Fruit fly (Drosophila melanogaster) whole organism, embryonic: Measurements from ENCODE around the gene orb.

Experiments
- Abd-B ChIP-seq: fragments of 200-800 bp; sonication (Bioruptor generic); optimal IDR thresholded peaks from 2 replicates; lab custom pipeline; 2018; ENCODE audit warnings: missing biosample characterization, mild to moderate bottlenecking, missing genetic modification characterization, moderate library complexity
- C15 ChIP-seq: fragments of 200-800 bp; sonication (Bioruptor generic); IDR thresholded peaks from 3 replicates; pipeline ENCODE4 v1.3.6; 2022; ENCODE audit warnings: missing biosample characterization, missing genetic modification characterization
- CG14710 ChIP-seq: fragments of 200-800 bp; sonication (Bioruptor generic); optimal IDR thresholded peaks from 3 replicates; lab custom pipeline; 2019; ENCODE audit warnings: missing biosample characterization, mild to moderate bottlenecking, missing genetic modification characterization, moderate library complexity
- CG16815 ChIP-seq: fragments of 200-800 bp; sonication (Bioruptor generic); optimal IDR thresholded peaks from 3 replicates; lab custom pipeline; 2017; ENCODE audit warnings: missing biosample characterization, mild to moderate bottlenecking, missing genetic modification characterization
- CG17802 ChIP-seq: fragments of 200-800 bp; sonication (Bioruptor generic); optimal IDR thresholded peaks from 2 replicates; lab custom pipeline; 2018; ENCODE audit warnings: missing biosample characterization, mild to moderate bottlenecking, missing genetic modification characterization, moderate library complexity
- CG2712 ChIP-seq: fragments of 200-800 bp; optimal IDR thresholded peaks from 3 replicates; lab custom pipeline; 2019; ENCODE audit warnings: missing biosample characterization, mild to moderate bottlenecking, missing genetic modification characterization, moderate library complexity
- CG3065 ChIP-seq: fragments of 200-800 bp; sonication (Bioruptor generic); optimal IDR thresholded peaks from 2 replicates; lab custom pipeline; 2016; ENCODE audit warnings: missing biosample characterization, missing genetic modification characterization
- CG31388 ChIP-seq: fragments of 200-800 bp; sonication (Bioruptor generic); optimal IDR thresholded peaks from 2 replicates; lab custom pipeline; 2016; ENCODE audit warnings: missing biosample characterization, missing genetic modification characterization
- CG32772 ChIP-seq: fragments of 200-800 bp; sonication (Bioruptor generic); IDR thresholded peaks from 2 replicates; pipeline ENCODE4 v1.3.6; 2022; ENCODE audit warnings: missing biosample characterization, missing genetic modification characterization
- CG4360 ChIP-seq: fragments of 200-800 bp; sonication (Bioruptor generic); IDR thresholded peaks from 2 replicates; pipeline ENCODE4 v1.3.6; 2022; ENCODE audit warnings: missing biosample characterization, missing genetic modification characterization
- CG7963 ChIP-seq: fragments of 200-800 bp; sonication (Bioruptor generic); IDR thresholded peaks from 3 replicates; pipeline ENCODE4 v1.3.6; 2022; ENCODE audit warnings: missing biosample characterization, missing genetic modification characterization; ENCODE audit not compliant: partially characterized antibody
- CG8388 ChIP-seq: fragments of 200-800 bp; sonication (Bioruptor generic); optimal IDR thresholded peaks from 2 replicates; lab custom pipeline; 2019; ENCODE audit warnings: missing biosample characterization, mild to moderate bottlenecking, missing genetic modification characterization, moderate library complexity
- CG8765 ChIP-seq: fragments of 200-800 bp; sonication (Bioruptor generic); IDR thresholded peaks from 2 replicates; pipeline ENCODE4 v1.3.6; 2022; ENCODE audit warnings: missing biosample characterization, missing genetic modification characterization
- CG9932 ChIP-seq: fragments of 200-800 bp; sonication (Bioruptor generic); IDR thresholded peaks from 2 replicates; pipeline ENCODE4 v1.3.6; 2022; ENCODE audit warnings: missing biosample characterization, missing genetic modification characterization
- E2f1 ChIP-seq: fragments of 200-800 bp; sonication (Bioruptor generic); IDR thresholded peaks from 2 replicates; pipeline ENCODE4 v1.3.6; 2022; ENCODE audit warnings: missing biosample characterization, missing genetic modification characterization
- Elba2 ChIP-seq: fragments of 200-800 bp; sonication (Bioruptor generic); optimal IDR thresholded peaks from 3 replicates; lab custom pipeline; 2016; ENCODE audit warnings: missing biosample characterization, missing genetic modification characterization
- GATAe ChIP-seq: fragments of 200-800 bp; sonication (Bioruptor generic); conservative IDR thresholded peaks from 2 replicates; pipeline ENCODE4 v1.3.6; 2022; ENCODE audit warnings: missing biosample characterization, missing genetic modification characterization
- Gsc ChIP-seq: fragments of 200-800 bp; sonication (Bioruptor generic); IDR thresholded peaks from 2 replicates; pipeline ENCODE4 v1.3.6; 2022; ENCODE audit warnings: missing biosample characterization, missing genetic modification characterization
- Hey ChIP-seq: fragments of 200-800 bp; sonication (Bioruptor generic); optimal IDR thresholded peaks from 3 replicates; lab custom pipeline; 2018; ENCODE audit warnings: missing biosample characterization, mild to moderate bottlenecking, missing genetic modification characterization
- MTF-1 ChIP-seq: fragments of 200-800 bp; sonication (Bioruptor generic); optimal IDR thresholded peaks from 2 replicates; lab custom pipeline; 2018; ENCODE audit warnings: missing biosample characterization, mild to moderate bottlenecking, missing genetic modification characterization, borderline replicate concordance
- Mrtf ChIP-seq: fragments of 200-800 bp; sonication (Bioruptor generic); IDR thresholded peaks from 3 replicates; pipeline ENCODE4 v1.3.6; 2022; ENCODE audit warnings: missing biosample characterization, missing genetic modification characterization
- Nf-YA ChIP-seq: fragments of 200-800 bp; sonication (Bioruptor generic); IDR thresholded peaks from 2 replicates; pipeline ENCODE4 v1.3.6; 2022; ENCODE audit warnings: missing biosample characterization, missing genetic modification characterization
- NfI ChIP-seq: fragments of 200-800 bp; sonication (Bioruptor generic); optimal IDR thresholded peaks from 3 replicates; lab custom pipeline; 2018; ENCODE audit warnings: missing biosample characterization, mild to moderate bottlenecking, missing genetic modification characterization, moderate library complexity
- Rx ChIP-seq: fragments of 200-800 bp; sonication (Bioruptor generic); IDR thresholded peaks from 2 replicates; pipeline ENCODE4 v1.3.6; 2022; ENCODE audit warnings: missing biosample characterization, missing genetic modification characterization
- Sox100B ChIP-seq: fragments of 200-800 bp; sonication (Bioruptor generic); optimal IDR thresholded peaks from 3 replicates; lab custom pipeline; 2018; ENCODE audit warnings: missing biosample characterization, mild to moderate bottlenecking, missing genetic modification characterization
- Ssrp ChIP-seq: fragments of 200-800 bp; sonication (Bioruptor generic); optimal IDR thresholded peaks from 2 replicates; lab custom pipeline; 2018; ENCODE audit warnings: missing biosample characterization, mild to moderate bottlenecking, missing genetic modification characterization, moderate library complexity
- Taf1 ChIP-seq: fragments of 200-800 bp; sonication (Bioruptor generic); IDR thresholded peaks from 2 replicates; pipeline ENCODE4 v1.3.6; 2022; ENCODE audit warnings: missing biosample characterization, missing genetic modification characterization
- ase ChIP-seq: fragments of 200-800 bp; sonication (Bioruptor generic); IDR thresholded peaks from 3 replicates; pipeline ENCODE4 v1.3.6; 2022; ENCODE audit warnings: missing biosample characterization, missing genetic modification characterization
- bsh ChIP-seq, 2 experiments: fragments of 200-800 bp; sonication (Bioruptor generic); optimal IDR thresholded peaks; 2 replicates each; lab custom pipeline; 2017 to 2018; ENCODE audit warnings: mild to moderate bottlenecking in 2 of 2, missing biosample characterization in 2 of 2, missing genetic modification characterization in 2 of 2, moderate library complexity in 1 of 2
- cad ChIP-seq: fragments of >200 bp; optimal IDR thresholded peaks from 2 replicates; lab custom pipeline; 2017; ENCODE audit warnings: missing biosample characterization, missing genetic modification characterization
- cato ChIP-seq: fragments of 200-800 bp; sonication (Bioruptor generic); optimal IDR thresholded peaks from 2 replicates; lab custom pipeline; 2016; ENCODE audit warnings: missing biosample characterization, missing genetic modification characterization, borderline replicate concordance
- corto ChIP-seq: fragments of 200-800 bp; sonication (Bioruptor generic); optimal IDR thresholded peaks from 2 replicates; lab custom pipeline; 2016; ENCODE audit warnings: missing biosample characterization, mild to moderate bottlenecking, missing genetic modification characterization, moderate library complexity
- croc ChIP-seq: fragments of 200-800 bp; sonication (Bioruptor generic); conservative IDR thresholded peaks from 3 replicates; pipeline ENCODE4 v1.3.6; 2022; ENCODE audit warnings: missing biosample characterization, missing genetic modification characterization
- da ChIP-seq: fragments of 200-800 bp; sonication (Bioruptor generic); optimal IDR thresholded peaks from 2 replicates; lab custom pipeline; 2016; ENCODE audit warnings: missing biosample characterization, missing genetic modification characterization
- disco-r ChIP-seq: fragments of 200-800 bp; sonication (Bioruptor generic); optimal IDR thresholded peaks from 2 replicates; lab custom pipeline; 2016; ENCODE audit warnings: missing biosample characterization, missing genetic modification characterization
- gce ChIP-seq: fragments of 200-800 bp; sonication (Bioruptor generic); IDR thresholded peaks from 3 replicates; pipeline ENCODE4 v1.3.6; 2022; ENCODE audit warnings: missing biosample characterization, missing genetic modification characterization
- gcm ChIP-seq: fragments of 200-800 bp; sonication (Bioruptor generic); optimal IDR thresholded peaks from 2 replicates; lab custom pipeline; 2019; ENCODE audit warnings: missing biosample characterization, mild to moderate bottlenecking, missing genetic modification characterization, moderate library complexity
- gro ChIP-seq: fragments of 200-800 bp; sonication (Bioruptor generic); optimal IDR thresholded peaks from 2 replicates; lab custom pipeline; 2016; ENCODE audit warnings: missing biosample characterization, missing genetic modification characterization
- gsb ChIP-seq: fragments of 200-800 bp; sonication (Bioruptor generic); IDR thresholded peaks from 2 replicates; pipeline ENCODE4 v1.3.6; 2022; ENCODE audit warnings: missing biosample characterization, missing genetic modification characterization
- h ChIP-seq: fragments of >200 bp; optimal IDR thresholded peaks from 2 replicates; lab custom pipeline; 2017
- kay ChIP-seq: fragments of 200-800 bp; sonication (Bioruptor generic); optimal IDR thresholded peaks from 2 replicates; lab custom pipeline; 2016; ENCODE audit warnings: missing biosample characterization, missing genetic modification characterization
- lilli ChIP-seq: fragments of 200-800 bp; sonication (Bioruptor generic); optimal IDR thresholded peaks from 3 replicates; lab custom pipeline; 2016; ENCODE audit warnings: missing biosample characterization, missing genetic modification characterization
- nerfin-1 ChIP-seq: fragments of 200-800 bp; sonication (Bioruptor generic); optimal IDR thresholded peaks from 3 replicates; lab custom pipeline; 2019; ENCODE audit warnings: missing biosample characterization, mild to moderate bottlenecking, missing genetic modification characterization, moderate library complexity
- odd ChIP-seq: fragments of 200-800 bp; sonication (Bioruptor generic); optimal IDR thresholded peaks from 2 replicates; lab custom pipeline; 2017; ENCODE audit warnings: missing biosample characterization, mild to moderate bottlenecking, missing genetic modification characterization
- onecut ChIP-seq: fragments of 200-800 bp; sonication (Bioruptor generic); IDR thresholded peaks from 2 replicates; pipeline ENCODE4 v1.3.6; 2022; ENCODE audit warnings: missing biosample characterization, missing genetic modification characterization
- prd ChIP-seq, 3 experiments: fragments of >200 bp in 2 of 3; fragments of 200-800 bp in 1 of 3; sonication (Bioruptor generic) in 1 of 3; optimal IDR thresholded peaks in 2 of 3; IDR thresholded peaks in 1 of 3; 2 replicates in 2 of 3; 3 replicates in 1 of 3; pipeline versions ENCODE4 v1.3.6 to Lab custom; 2017 to 2022; ENCODE audit warnings: missing biosample characterization in 1 of 3, missing genetic modification characterization in 1 of 3
- seq ChIP-seq: fragments of 200-800 bp; sonication (Bioruptor generic); IDR thresholded peaks from 2 replicates; pipeline ENCODE4 v1.3.6; 2022; ENCODE audit warnings: missing biosample characterization, missing genetic modification characterization
- stwl ChIP-seq: fragments of 200-800 bp; sonication (Bioruptor generic); optimal IDR thresholded peaks from 3 replicates; lab custom pipeline; 2018; ENCODE audit warnings: missing biosample characterization, mild to moderate bottlenecking, missing genetic modification characterization, moderate library complexity
- tll ChIP-seq, 2 experiments: fragments of 200-800 bp in 1 of 2; fragments of >200 bp in 1 of 2; sonication (Bioruptor generic) in 1 of 2; optimal IDR thresholded peaks; 2 replicates each; lab custom pipeline; 2017 to 2019; ENCODE audit warnings: missing biosample characterization in 2 of 2, missing genetic modification characterization in 2 of 2, mild to moderate bottlenecking in 1 of 2, moderate library complexity in 1 of 2
- wek ChIP-seq: fragments of 200-800 bp; sonication (Bioruptor generic); optimal IDR thresholded peaks from 3 replicates; lab custom pipeline; 2018; ENCODE audit warnings: missing biosample characterization, mild to moderate bottlenecking, missing genetic modification characterization, moderate library complexity
- zen2 ChIP-seq: fragments of 200-800 bp; sonication (Bioruptor generic); IDR thresholded peaks from 3 replicates; pipeline ENCODE4 v1.3.6; 2022; ENCODE audit warnings: missing biosample characterization, missing genetic modification characterization; ENCODE audit not compliant: partially characterized antibody

Gene orb

DNA sequence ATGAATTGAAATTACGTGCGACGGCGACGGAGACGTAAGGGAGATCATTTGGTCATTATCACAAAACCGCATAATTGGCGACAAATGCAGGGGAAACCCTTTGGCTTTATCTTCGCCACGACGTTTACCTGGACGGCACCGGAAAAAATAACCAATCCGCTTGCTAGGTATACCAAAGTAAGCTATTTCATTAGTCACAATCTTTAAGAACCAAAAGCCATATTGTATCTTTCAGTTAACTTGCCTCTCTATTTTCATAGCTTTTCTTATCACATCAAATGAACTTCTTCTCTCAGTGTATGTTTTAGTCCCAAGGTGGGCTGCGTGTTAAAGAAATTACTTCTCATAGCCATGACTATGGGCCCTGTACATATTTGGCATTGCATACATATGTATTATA, 35.0 kb upstream of the orb start (continued):
- no peak for TF ChIP-seq Sox100B (GFP tag; lab: Kevin White, UChicago)
- TF ChIP-seq wek (GFP tag; lab: Kevin White, UChicago): no peak
- TF ChIP-seq CG14710 (tag; lab: Kevin White, UChicago): no peak
- TF ChIP-seq CG4360 (GFP tag; lab: Robert Waterston, UW): no peak
- no peak for TF ChIP-seq tll (GFP tag; optimal IDR thresholded peaks at IDR 0.05; lab: Kevin White, UChicago)
- TF ChIP-seq stwl (tag; lab: Kevin White, UChicago): no peak
- no peak for TF ChIP-seq CG17802 (tag; lab: Kevin White, UChicago)
- TF ChIP-seq zen2: no peak
- TF ChIP-seq CG8388 (GFP tag; lab: Kevin White, UChicago): no peak
- TF ChIP-seq croc (GFP tag; lab: Robert Waterston, UW): no peak
- TF ChIP-seq gro (GFP tag; lab: Kevin White, UChicago): no peak
- TF ChIP-seq gsb: no peak
- no peak for TF ChIP-seq h (lab: Kevin White, UChicago)
- no peak for TF ChIP-seq cad (GFP tag; lab: Kevin White, UChicago)
- no peak for TF ChIP-seq Taf1
- TF ChIP-seq lilli (GFP tag; lab: Kevin White, UChicago): peak; percentile 22
- 0 out of 2 replicates have a peak, but pooled peaks have one; percentile 28 for TF ChIP-seq CG32772 (GFP tag; lab: Robert Waterston, UW)
- TF ChIP-seq Ssrp: peak; percentile 22
- TF ChIP-seq kay (GFP tag; lab: Kevin White, UChicago): no peak
- no peak for TF ChIP-seq nerfin-1
- no peak for TF ChIP-seq disco-r (GFP tag; lab: Kevin White, UChicago)
- TF ChIP-seq C15 (GFP tag; lab: Robert Waterston, UW): no peak
- TF ChIP-seq CG2712 (tag; lab: Kevin White, UChicago): peak; percentile 30
- TF ChIP-seq odd (GFP tag; lab: Kevin White, UChicago): no peak
- TF ChIP-seq prd (optimal IDR thresholded peaks at IDR 0.05; lab: Kevin White, UChicago): no peak
- peak; percentile 50; the same call in 1 of the 3 replicates for TF ChIP-seq prd (GFP tag; IDR thresholded peaks at IDR 0.05; lab: Robert Waterston, UW)
- 0 out of 2 replicates have a peak, but pooled peaks have one; percentile 21 for TF ChIP-seq seq
- TF ChIP-seq Mrtf (GFP tag; lab: Robert Waterston, UW): no peak
- TF ChIP-seq GATAe (GFP tag; lab: Robert Waterston, UW): no peak
- TF ChIP-seq MTF-1: no peak
- TF ChIP-seq ase (GFP tag; lab: Robert Waterston, UW): peak; percentile 67; the same call in 2 of the 3 replicates
- no peak for TF ChIP-seq CG16815
- no peak; the same call in 1 of the 2 replicates for TF ChIP-seq Rx (GFP tag; lab: Robert Waterston, UW)
- TF ChIP-seq CG7963 (GFP tag; lab: Robert Waterston, UW): no peak
- no peak for TF ChIP-seq corto (GFP tag; lab: Kevin White, UChicago)
- TF ChIP-seq Abd-B (GFP tag; lab: Kevin White, UChicago): no peak
- no peak for TF ChIP-seq CG31388 (GFP tag; lab: Kevin White, UChicago)
- TF ChIP-seq gcm: no peak
- TF ChIP-seq Hey (tag; lab: Kevin White, UChicago): no peak
- TF ChIP-seq onecut (GFP tag; lab: Robert Waterston, UW): no peak
- no peak for TF ChIP-seq cato (GFP tag; lab: Kevin White, UChicago)
- no peak for TF ChIP-seq Gsc (GFP tag; lab: Robert Waterston, UW)
- no peak; the same call in 1 of the 2 replicates for TF ChIP-seq CG8765 (GFP tag; lab: Robert Waterston, UW)
- no peak for TF ChIP-seq CG9932 (GFP tag; lab: Robert Waterston, UW)
- TF ChIP-seq NfI (GFP tag; lab: Kevin White, UChicago): no peak
- no peak for TF ChIP-seq Nf-YA (GFP tag; lab: Robert Waterston, UW)
- TF ChIP-seq bsh (GFP tag; optimal IDR thresholded peaks at IDR 0.05; lab: Kevin White, UChicago): peak in 1 of 2 experiments; percentile 30
- TF ChIP-seq gce: no peak
- no peak for TF ChIP-seq Elba2 (GFP tag; lab: Kevin White, UChicago)
- TF ChIP-seq da: no peak
- 0 out of 2 replicates have a peak, but pooled peaks have one; percentile 13 for TF ChIP-seq E2f1 (GFP tag; lab: Robert Waterston, UW)
- TF ChIP-seq CG3065 (GFP tag; lab: Kevin White, UChicago): no peak
